Worm (Caenorhabditis elegans) whole organism, late embryonic: ENCODE measurements around the gene cex-1.

ENCODE experiments used
- ceh-22 ChIP-seq: sonication (generic microtip); optimal IDR thresholded peaks from 2 replicates; lab custom pipeline; 2017; ENCODE audit warnings: missing biosample characterization, missing genetic modification characterization
- fkh-6 ChIP-seq: sonication (generic microtip); optimal IDR thresholded peaks from 2 replicates; lab custom pipeline; 2016; ENCODE audit warnings: missing genetic modification characterization, missing compliant biosample characterization
- nhr-11 ChIP-seq: fragments of 150-350 bp; optimal IDR thresholded peaks from 2 replicates; lab custom pipeline; 2014; ENCODE audit warnings: missing biosample characterization, missing genetic modification characterization
- pat-9 ChIP-seq: fragments of 200-800 bp; sonication (Bioruptor generic); optimal IDR thresholded peaks from 2 replicates; lab custom pipeline; 2018; ENCODE audit warnings: mild to moderate bottlenecking, missing genetic modification characterization, moderate library complexity, missing compliant biosample characterization
- rnt-1 ChIP-seq: sonication (generic microtip); optimal IDR thresholded peaks from 2 replicates; lab custom pipeline; 2016; ENCODE audit warnings: missing genetic modification characterization, missing compliant biosample characterization

DNA sequence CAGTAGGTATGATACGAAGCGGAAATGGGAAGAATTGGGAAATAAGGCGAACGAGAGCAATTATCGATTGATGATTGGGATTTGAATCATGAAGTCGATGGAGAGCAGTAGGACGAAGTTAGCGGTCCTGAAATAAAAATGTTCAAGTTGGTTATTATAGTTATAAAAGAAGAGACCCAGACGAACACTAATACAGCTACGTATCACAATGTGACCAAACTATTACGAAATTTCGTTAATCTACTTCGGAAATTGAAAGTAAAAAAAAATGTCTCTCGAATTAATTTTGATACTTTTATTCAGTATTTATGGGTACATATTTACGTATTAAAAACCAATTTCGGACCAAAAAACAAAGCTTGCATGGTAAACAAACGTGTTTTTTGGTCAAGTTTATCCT is 21.0 kb upstream of the cex-1 start:
- no peak for TF ChIP-seq rnt-1 (tag; lab: Kevin White, UChicago)
- no peak for TF ChIP-seq ceh-22 (tag; lab: Kevin White, UChicago)
- TF ChIP-seq pat-9 (tag; lab: Kevin White, UChicago): no peak
- no peak for TF ChIP-seq fkh-6 (tag; lab: Kevin White, UChicago)
- TF ChIP-seq nhr-11 (tag; lab: Kevin White, UChicago): no peak
